Fruit fly (Drosophila melanogaster) whole organism, pupa: ENCODE results near the gene CG31710.

Experiments used
- CG14655 ChIP-seq: fragments of 200-800 bp; sonication (Bioruptor generic); optimal IDR thresholded peaks from 3 replicates; lab custom pipeline; 2017; ENCODE audit warnings: mild to moderate bottlenecking, missing biosample characterization, missing genetic modification reagents, missing genetic modification characterization
- CG32121 ChIP-seq: fragments of 200-800 bp; sonication (Bioruptor generic); IDR thresholded peaks from 2 replicates; pipeline ENCODE4 v1.3.6; 2022; ENCODE audit warnings: missing biosample characterization, missing genetic modification characterization
- CG4496 ChIP-seq: fragments of 200-800 bp; sonication (Bioruptor generic); IDR thresholded peaks from 3 replicates; pipeline ENCODE4 v1.3.6; 2022; ENCODE audit warnings: missing biosample characterization, missing genetic modification characterization
- CG8159 ChIP-seq: fragments of 200-800 bp; sonication (Bioruptor generic); optimal IDR thresholded peaks from 3 replicates; lab custom pipeline; 2018; ENCODE audit warnings: missing biosample characterization, mild to moderate bottlenecking, missing genetic modification characterization, moderate library complexity
- CG8301 ChIP-seq: fragments of 200-800 bp; sonication (Bioruptor generic); optimal IDR thresholded peaks from 2 replicates; lab custom pipeline; 2018; ENCODE audit warnings: missing biosample characterization, mild to moderate bottlenecking, missing genetic modification characterization
- D1 ChIP-seq: fragments of 200-800 bp; sonication (Bioruptor generic); optimal IDR thresholded peaks from 2 replicates; lab custom pipeline; 2018; ENCODE audit warnings: missing biosample characterization, mild to moderate bottlenecking, missing genetic modification characterization, moderate library complexity
- EcR ChIP-seq: fragments of 200-800 bp; sonication (Bioruptor generic); optimal IDR thresholded peaks from 3 replicates; lab custom pipeline; 2019; ENCODE audit warnings: missing biosample characterization, missing genetic modification characterization, mild to moderate bottlenecking, moderate library complexity, missing genetic modification reagents
- Pif1B ChIP-seq: fragments of 200-800 bp; sonication (Bioruptor generic); optimal IDR thresholded peaks from 3 replicates; lab custom pipeline; 2016; ENCODE audit warnings: missing biosample characterization, missing genetic modification characterization
- gl ChIP-seq: fragments of 200-800 bp; sonication (Bioruptor generic); optimal IDR thresholded peaks from 2 replicates; lab custom pipeline; 2018; ENCODE audit warnings: missing biosample characterization, mild to moderate bottlenecking, missing genetic modification characterization
- rn ChIP-seq: fragments of 200-800 bp; sonication (Bioruptor generic); IDR thresholded peaks from 2 replicates; pipeline ENCODE4 v1.3.6; 2022; ENCODE audit warnings: missing biosample characterization, missing genetic modification characterization

- TF ChIP-seq CG4496 (0 out of 3 replicates have a peak, but pooled peaks have one; percentile 13), CG14655 (no peak), gl (tag; lab: Kevin White, UChicago) (no peak), D1 (tag; lab: Kevin White, UChicago) (no peak), CG32121 (GFP tag; lab: Robert Waterston, UW) (no peak), EcR (GFP tag; lab: Kevin White, UChicago) (no peak), rn (GFP tag; lab: Robert Waterston, UW) (no peak), Pif1B (GFP tag; lab: Kevin White, UChicago) (no peak), CG8159 (tag; lab: Kevin White, UChicago) (peak; percentile 5), CG8301 (no peak)
These were observed 28.4 kb upstream of the CG31710 start for dm6 chr2L:9734134-9734533.
